Fruit fly (Drosophila melanogaster): ENCODE data around the gene CG1907.

Gene CG1907

DNA sequence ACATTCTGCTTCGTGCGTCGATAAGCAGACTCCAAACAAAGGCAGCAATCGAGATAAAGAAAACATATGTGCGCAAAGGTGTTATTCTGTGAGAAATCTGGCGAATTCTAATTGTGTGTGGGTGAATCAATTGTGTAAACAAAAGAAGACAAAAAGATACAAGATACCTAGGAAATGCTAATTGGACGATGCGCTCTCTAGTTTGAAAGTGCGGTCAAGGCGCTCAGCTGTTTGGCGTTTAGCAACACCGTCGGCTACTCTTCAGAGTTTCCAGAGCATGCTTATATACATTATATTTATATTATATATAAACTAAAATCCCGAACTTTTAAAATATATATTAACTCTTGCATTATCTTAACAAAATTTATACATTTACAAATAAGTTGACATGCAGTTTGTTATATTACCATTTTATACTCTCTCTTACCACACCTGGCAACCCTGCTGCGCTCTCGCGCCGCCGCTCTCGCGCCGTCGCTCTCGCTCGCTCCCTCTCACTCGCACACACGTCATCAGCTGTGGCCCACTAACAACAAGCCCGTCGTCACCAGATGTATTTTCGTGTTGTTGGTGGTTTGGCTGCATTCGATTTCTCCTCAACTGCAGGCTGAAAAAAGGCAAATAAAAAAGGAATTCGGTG lies at the start of gene CG1907:
TSS of gene CG1907 (plus strand) at position 551 of the 643 bp plus-strand sequence.
- no peak for TF ChIP-seq CG8478 (optimal IDR thresholded peaks at IDR 0.05)
- no peak for TF ChIP-seq CTCF (optimal IDR thresholded peaks at IDR 0.05)

DNA sequence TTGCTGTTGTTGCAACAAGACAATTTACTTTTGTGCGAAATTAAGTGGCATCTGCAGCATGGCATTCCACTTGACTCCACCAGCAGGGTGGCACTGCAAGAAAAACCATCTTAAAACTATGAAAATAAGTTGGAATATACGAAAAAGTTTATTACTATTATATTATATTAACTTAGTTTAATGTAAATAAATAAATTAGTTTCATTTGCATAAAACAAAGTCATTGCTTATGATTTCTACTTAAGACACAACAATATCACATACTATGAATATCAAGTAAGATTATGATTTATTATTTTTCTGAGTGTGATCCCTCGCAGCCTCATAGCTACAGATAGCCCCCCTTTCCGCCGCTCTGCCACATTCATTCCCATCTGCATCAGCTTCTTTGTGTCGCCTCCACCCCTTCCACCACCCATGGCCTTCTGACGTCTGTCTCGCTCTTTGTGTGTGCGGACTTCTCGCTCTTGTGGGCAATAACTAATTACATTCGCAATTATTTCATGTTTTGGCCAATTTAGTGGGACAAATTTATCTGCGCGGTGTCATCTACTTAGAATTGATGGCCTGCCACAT lies 48.5 kb upstream of the CG1907 start:
- TF ChIP-seq CTCF (optimal IDR thresholded peaks at IDR 0.05) (no peak), CG8478 (optimal IDR thresholded peaks at IDR 0.05) (no peak)

DNA sequence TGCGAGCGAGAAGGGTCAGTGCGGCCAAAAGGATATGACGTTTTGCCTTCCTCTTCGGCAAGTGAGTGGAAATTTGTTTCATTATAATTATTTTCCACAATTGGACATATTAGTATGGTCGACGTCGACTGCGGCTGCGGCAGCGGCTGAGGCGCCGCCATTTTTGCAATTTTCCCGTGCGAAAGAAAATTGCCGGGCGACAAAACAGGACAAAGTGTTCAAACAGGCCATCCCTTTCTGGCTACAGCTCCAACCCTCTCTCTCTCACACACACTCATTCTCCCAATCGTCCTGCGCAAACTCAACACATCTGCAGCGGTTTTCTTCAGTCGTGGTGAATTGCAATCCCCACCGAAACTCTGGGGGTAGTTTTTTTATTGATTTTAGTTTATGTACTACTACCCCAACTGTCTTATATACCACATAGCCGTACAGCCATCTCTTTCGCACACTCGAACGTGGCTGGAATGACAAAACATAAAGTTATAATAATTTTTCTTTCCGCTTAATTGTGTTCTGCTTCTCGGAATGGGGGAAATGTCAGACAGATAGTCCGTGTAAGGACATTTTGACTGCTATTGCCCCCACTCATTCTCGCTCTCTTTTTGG lies 46.7 kb upstream of the CG1907 start:
- no peak for TF ChIP-seq CTCF (optimal IDR thresholded peaks at IDR 0.05)
- TF ChIP-seq CG8478 (optimal IDR thresholded peaks at IDR 0.05) = no peak

DNA sequence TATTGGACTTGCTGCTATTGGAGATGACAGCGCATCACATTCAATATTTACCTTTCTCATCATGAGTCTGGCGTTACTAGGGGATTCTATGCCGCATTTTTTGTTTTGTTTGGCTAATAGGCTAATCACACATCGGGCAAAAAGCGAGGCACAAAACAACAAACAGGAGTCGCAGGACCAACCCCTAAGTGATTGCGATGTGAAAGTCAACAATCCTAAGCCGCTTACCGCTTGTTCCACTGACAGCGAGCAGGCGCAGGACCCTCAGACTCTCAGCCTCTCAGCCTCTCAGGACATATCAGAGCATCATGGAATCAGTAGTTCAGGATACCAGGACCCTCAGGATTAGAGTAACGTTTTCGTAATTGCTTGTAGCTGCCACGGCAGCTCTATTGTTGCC lies 42.9 kb upstream of the CG1907 start:
- TF ChIP-seq CG8478 (optimal IDR thresholded peaks at IDR 0.05) = no peak
- no peak for TF ChIP-seq CTCF (optimal IDR thresholded peaks at IDR 0.05)

DNA sequence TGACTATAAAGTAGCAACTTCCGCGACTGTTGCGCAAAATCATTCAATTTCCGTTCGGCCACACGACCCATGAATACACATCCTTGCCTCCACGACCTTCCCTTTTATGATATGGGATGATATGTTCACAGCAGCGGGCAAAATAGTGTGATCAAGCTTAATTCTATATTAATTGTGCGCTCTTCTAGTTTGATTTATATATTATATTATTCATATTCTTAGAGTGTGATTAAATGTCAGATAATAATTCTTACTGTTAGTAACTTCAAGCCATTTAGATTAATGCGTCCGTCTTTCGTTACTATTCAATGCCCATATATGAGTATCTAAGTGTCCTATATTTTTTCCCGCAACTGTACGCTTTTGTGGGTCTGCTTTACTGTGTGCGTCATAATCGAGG lies 37.4 kb upstream of the CG1907 start:
- TF ChIP-seq CG8478 (optimal IDR thresholded peaks at IDR 0.05) (no peak), CTCF (optimal IDR thresholded peaks at IDR 0.05) (no peak)

DNA sequence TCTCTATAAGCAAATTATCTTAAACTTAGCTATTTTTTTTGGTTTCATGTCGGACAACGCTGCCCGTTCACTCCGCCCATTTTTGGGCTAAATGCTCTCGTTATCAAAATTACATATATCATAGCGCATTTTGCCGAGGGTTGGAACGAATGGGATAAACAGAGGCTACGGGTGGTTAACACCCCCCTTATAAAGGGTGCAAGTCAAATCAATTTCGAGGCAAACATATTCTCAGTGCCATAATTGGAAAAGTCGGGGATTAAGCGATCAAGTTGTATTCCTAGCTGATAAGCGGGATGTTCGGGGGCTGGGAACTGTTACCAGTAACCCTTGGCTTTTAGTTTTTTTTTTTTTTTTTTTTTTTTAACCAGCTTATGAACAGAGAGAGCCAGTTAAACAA lies 35.6 kb upstream of the CG1907 start:
- no peak for TF ChIP-seq CG8478 (optimal IDR thresholded peaks at IDR 0.05)
- no peak for TF ChIP-seq CTCF (optimal IDR thresholded peaks at IDR 0.05)

DNA sequence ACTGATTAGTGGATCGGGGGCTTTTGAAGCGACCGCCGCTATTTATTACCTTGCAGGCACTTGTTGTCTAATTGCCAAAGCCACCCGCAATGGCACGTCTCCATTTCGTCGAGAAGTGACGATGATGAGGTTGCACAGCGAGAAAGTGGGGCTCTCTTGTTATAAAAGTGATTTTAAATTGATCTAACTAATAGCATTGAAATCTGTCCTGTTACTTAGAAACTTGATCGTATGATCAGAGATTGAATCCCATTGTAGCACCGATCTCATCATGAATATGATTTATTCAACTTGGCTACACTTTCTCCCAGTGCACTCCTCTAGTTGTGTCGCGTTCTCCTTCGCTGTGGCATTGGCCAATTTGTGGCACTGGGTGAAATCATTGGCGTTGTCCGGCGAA lies 34.6 kb upstream of the CG1907 start:
- TF ChIP-seq CTCF (optimal IDR thresholded peaks at IDR 0.05) (no peak), CG8478 (optimal IDR thresholded peaks at IDR 0.05) (no peak)

DNA sequence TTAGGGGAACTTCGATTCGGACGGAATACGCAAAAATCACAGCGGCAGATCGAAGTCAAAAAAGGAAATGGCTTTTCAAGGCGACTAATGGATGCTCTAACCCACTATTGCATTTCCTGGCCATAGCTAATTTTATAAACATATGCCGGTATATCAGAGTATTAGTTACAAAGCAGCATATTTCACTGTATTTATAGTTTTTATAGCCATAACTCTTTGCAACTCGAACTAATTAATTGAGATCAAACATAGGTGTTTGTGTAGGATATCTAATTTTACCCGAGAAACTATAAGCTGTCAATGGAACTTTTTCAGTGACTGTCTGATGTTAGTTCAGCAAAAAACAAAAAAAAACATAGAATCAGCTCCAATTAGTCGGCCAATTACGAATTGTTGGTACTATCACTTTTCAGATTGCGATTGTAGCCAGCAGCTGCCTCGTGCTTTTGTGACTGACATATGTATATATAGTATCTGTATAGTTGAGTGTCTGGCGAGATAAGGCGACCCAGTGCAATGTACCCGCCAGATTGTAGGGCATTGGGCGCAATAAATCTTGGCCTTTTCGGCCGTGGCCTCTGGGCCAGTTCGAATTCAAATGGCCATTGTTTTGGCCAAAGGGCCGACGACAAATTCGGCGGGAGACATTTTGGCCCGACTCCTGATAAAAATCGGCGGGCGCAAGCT lies 33.7 kb upstream of the CG1907 start:
- no peak for TF ChIP-seq CTCF (optimal IDR thresholded peaks at IDR 0.05)
- TF ChIP-seq CG8478 (optimal IDR thresholded peaks at IDR 0.05) = no peak

DNA sequence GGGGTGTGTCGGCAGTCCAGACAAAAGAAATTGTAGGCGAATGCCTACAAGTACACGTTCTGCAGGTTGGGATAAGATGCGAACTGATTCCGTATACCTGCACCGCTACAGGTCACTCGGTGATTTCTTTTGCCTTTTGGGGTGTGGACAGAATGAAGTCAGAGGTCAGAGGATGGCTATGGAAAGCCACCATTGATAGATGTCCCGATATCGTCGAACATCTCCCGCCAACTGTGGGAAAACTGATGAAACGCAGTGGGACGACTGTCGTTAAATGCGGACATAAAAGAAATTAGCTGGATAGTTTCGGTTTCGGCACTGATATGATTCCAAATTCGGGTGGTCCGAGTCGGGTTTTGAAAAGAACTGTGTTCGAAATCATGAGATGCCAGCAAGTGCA lies 32.1 kb upstream of the CG1907 start:
- no peak for TF ChIP-seq CG8478 (optimal IDR thresholded peaks at IDR 0.05)
- TF ChIP-seq CTCF (optimal IDR thresholded peaks at IDR 0.05) = no peak

DNA sequence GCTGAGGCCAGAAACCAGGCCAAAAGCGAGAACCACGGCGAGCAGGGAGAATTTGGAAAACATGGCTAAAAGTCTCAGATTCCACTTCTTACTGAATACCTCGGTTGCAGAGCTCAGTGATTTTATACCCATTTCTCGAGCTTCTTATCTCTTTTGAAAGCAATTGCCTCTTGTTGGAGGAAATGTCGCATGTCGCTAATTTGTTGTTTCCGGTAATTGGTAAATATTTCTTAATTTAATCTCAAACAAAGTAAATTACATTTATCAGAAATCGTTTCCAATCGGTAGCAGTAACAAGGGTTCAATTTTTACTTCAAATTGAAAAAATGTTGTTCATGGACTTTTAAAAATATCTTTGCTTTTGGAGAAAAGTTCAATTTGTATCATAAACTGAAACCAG lies 30.9 kb upstream of the CG1907 start, which contains the start of gene CG7567:
TSS of gene CG7567 (minus strand) at position 101 of the 400 bp plus-strand sequence.
- TF ChIP-seq CG8478 (optimal IDR thresholded peaks at IDR 0.05) (no peak), CTCF (optimal IDR thresholded peaks at IDR 0.05) (no peak)

DNA sequence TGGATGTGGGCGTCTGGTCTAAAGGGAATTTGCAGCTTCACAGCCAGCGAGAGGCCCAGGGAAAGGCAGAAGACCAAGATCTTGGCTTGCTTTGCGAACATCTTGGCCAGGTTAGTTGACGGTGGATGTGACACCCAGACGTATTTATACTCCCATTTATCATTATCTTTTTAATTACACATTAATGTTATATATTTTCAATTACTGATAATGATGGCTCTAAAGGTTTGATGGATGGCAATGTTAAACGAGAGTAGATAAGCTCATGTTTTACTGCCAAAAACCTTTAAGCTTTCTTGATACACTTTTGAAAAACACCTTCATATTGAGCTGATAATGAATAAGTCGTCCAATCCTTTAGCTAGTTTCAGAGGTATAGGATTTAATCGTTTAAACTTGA lies 29.2 kb upstream of the CG1907 start, which contains the start of gene CG11470:
TSS of gene CG11470 (minus strand) at position 101 of the 400 bp plus-strand sequence.
- TF ChIP-seq CG8478 (optimal IDR thresholded peaks at IDR 0.05) (no peak), CTCF (optimal IDR thresholded peaks at IDR 0.05) (no peak)

DNA sequence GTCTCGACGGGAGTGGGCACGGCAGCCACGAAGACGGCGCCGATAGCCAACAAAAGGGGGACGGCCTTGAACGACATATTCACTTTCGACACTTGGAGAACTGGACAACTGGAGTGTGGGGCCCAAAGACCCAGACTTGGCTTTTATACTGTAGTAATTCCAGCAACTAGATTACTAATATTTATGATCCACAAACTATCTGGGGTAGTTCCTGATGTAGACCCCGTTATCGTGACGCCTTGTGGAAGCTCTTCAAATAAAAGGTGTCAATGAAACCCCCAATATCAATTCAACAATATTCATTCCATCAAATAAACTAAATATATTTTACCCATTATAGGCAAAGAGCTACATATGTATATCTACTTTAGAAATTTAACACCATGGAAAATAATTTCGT lies 28.1 kb upstream of the CG1907 start, which contains the start of gene CG31041:
TSS of gene CG31041 (minus strand) at position 101 of the 400 bp plus-strand sequence.
- TF ChIP-seq CTCF (optimal IDR thresholded peaks at IDR 0.05) (no peak), CG8478 (optimal IDR thresholded peaks at IDR 0.05) (no peak)

DNA sequence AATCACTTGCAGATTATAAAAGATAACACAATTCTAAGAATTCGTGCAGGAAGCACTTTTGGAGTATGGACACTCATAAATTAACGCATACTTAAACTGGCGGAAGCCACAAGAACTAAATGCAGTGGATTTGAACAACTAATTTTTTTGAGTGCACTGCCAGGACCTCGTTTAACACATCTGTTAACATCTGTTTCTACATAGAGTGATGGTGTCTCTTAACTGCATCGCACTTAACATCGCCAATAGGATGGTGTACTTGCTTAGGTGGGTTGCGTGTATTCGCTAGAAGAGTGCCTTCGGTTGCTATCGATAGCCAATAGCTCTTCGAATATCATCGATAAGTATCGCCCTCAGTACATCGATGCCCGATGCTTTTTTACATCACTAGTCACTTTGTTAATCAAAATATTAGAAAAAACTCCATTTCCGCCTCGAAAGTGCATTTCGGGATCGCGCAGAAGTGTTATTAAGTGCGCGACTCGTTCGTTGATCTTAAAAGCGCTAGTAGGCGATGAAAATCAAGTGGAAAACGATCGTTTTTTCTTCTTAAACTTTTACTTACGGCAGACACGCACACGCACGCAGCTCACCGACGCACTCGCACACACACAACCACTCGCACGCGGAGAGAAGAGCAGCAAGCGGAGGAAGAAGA lies 27.3 kb upstream of the CG1907 start, which contains the start of gene alph:
TSS of gene alph (plus strand) at position 351 of the 658 bp plus-strand sequence.
- TF ChIP-seq CG8478 (optimal IDR thresholded peaks at IDR 0.05) (no peak), CTCF (optimal IDR thresholded peaks at IDR 0.05) (peak; percentile 76 to 82)

DNA sequence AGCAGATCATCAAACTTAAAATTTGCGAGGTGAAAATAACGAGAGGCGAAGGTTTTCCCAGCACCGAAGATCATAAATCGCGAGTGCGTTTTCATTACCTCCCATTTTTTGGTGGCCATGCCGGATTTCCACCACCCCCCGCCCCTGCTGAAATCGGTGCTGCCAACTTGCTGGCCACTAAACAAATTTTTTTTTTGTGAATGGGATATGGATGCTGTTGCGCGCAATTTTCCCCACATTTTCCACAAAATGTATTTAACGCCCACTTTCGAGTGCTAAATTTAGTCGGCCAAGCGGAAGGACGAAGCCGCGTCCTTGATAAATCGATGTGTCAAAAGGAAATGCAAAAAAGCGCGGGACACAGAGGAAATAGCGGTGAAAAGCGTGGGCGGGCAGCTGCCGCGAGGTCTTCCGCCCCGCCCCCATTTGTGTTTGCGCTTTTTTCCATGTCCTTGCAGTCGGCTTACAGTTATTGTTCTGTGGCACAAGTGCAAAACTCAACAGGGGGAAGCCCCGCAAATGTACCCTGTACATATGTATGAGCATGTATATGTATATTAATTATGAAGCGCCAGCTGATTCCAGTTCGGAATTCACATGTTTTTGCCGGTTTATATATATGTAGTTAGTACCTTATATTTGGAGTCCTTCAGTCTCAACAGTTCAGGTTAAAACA lies 26.6 kb upstream of the CG1907 start:
- TF ChIP-seq CTCF (optimal IDR thresholded peaks at IDR 0.05) (no peak), CG8478 (optimal IDR thresholded peaks at IDR 0.05) (no peak)
